Fruit fly (Drosophila melanogaster) Kc167 (cell line): ENCODE data around the gene CG17239.

Experiments
- Myc ChIP-seq: fragments of >200 bp; optimal IDR thresholded peaks from 2 replicates; lab custom pipeline; 2017; ENCODE audit warnings: missing external identifiers
- Sin3A ChIP-seq: fragments of >200 bp; optimal IDR thresholded peaks from 2 replicates; lab custom pipeline; 2018; ENCODE audit warnings: missing external identifiers
- h ChIP-seq: fragments of >200 bp; optimal IDR thresholded peaks from 3 replicates; lab custom pipeline; 2018; ENCODE audit warnings: missing external identifiers
- insv ChIP-seq: fragments of >200 bp; optimal IDR thresholded peaks from 3 replicates; lab custom pipeline; 2018; ENCODE audit warnings: missing external identifiers
- psq ChIP-seq: fragments of >200 bp; optimal IDR thresholded peaks from 2 replicates; lab custom pipeline; 2017; ENCODE audit warnings: missing external identifiers
- ttk ChIP-seq: sonication (Bioruptor generic); optimal IDR thresholded peaks from 2 replicates; lab custom pipeline; 2017; ENCODE audit warnings: missing external identifiers

The CG17239 gene

dm6 chr2L:2252241-2252640 lies at the start of gene CG17239:
Gene CG17239, minus strand, starts transcription at chr2L:2252341.
- TF ChIP-seq insv (lab: Kevin White, UChicago) (no peak), psq (lab: Kevin White, UChicago) (no peak), ttk (lab: Kevin White, UChicago) (no peak), h (lab: Kevin White, UChicago) (no peak), Sin3A (lab: Kevin White, UChicago) (no peak), Myc (no peak)

- TF ChIP-seq ttk (lab: Kevin White, UChicago) (no peak), insv (lab: Kevin White, UChicago) (no peak), Sin3A (lab: Kevin White, UChicago) (no peak), Myc (no peak), h (lab: Kevin White, UChicago) (no peak), psq (lab: Kevin White, UChicago) (no peak)
These were observed 47.7 kb upstream of the CG17239 start, which contains the start of gene CG31949 for dm6 chr2L:2299803-2300202. Gene CG31949, plus strand, starts transcription at chr2L:2300103.

dm6 chr2L:2290638-2291037 lies 38.5 kb upstream of the CG17239 start, which contains the start of gene robl22E:
Gene robl22E, minus strand, starts transcription at chr2L:2290738.
- TF ChIP-seq psq (lab: Kevin White, UChicago) (no peak), ttk (lab: Kevin White, UChicago) (no peak), Myc (no peak), h (lab: Kevin White, UChicago) (no peak), Sin3A (lab: Kevin White, UChicago) (no peak), insv (lab: Kevin White, UChicago) (no peak)

dm6 chr2L:2289316-2289715 lies 37.2 kb upstream of the CG17239 start, which contains the start of gene CG17237:
Gene CG17237, minus strand, starts transcription at chr2L:2289416.
- TF ChIP-seq ttk (lab: Kevin White, UChicago), result no peak
- no peak for TF ChIP-seq insv (lab: Kevin White, UChicago)
- no peak for TF ChIP-seq psq (lab: Kevin White, UChicago)
- no peak for TF ChIP-seq Myc
- no peak for TF ChIP-seq Sin3A (lab: Kevin White, UChicago)
- no peak for TF ChIP-seq h (lab: Kevin White, UChicago)

dm6 chr2L:2287807-2288206 lies 35.7 kb upstream of the CG17239 start, which contains the start of gene CG42658:
Gene CG42658, minus strand, starts transcription at chr2L:2287907.
- no peak for TF ChIP-seq psq (lab: Kevin White, UChicago)
- TF ChIP-seq h (lab: Kevin White, UChicago), result no peak
- TF ChIP-seq insv (lab: Kevin White, UChicago), result no peak
- no peak for TF ChIP-seq ttk (lab: Kevin White, UChicago)
- no peak for TF ChIP-seq Myc
- no peak for TF ChIP-seq Sin3A (lab: Kevin White, UChicago)

dm6 chr2L:2286773-2287172 lies 34.6 kb upstream of the CG17239 start, which contains the start of gene CG31681:
Gene CG31681, minus strand, starts transcription at chr2L:2286873.
- no peak for TF ChIP-seq h (lab: Kevin White, UChicago)
- no peak for TF ChIP-seq Myc
- TF ChIP-seq psq (lab: Kevin White, UChicago), result no peak
- TF ChIP-seq insv (lab: Kevin White, UChicago), result no peak
- TF ChIP-seq Sin3A (lab: Kevin White, UChicago), result no peak
- TF ChIP-seq ttk (lab: Kevin White, UChicago), result no peak

dm6 chr2L:2284863-2285262 lies 32.7 kb upstream of the CG17239 start, which contains the start of gene CG4271:
Gene CG4271, plus strand, starts transcription at chr2L:2285163.
- no peak for TF ChIP-seq Myc
- TF ChIP-seq psq (lab: Kevin White, UChicago), result no peak

- TF ChIP-seq h (lab: Kevin White, UChicago) (no peak), Sin3A (lab: Kevin White, UChicago) (no peak), insv (lab: Kevin White, UChicago) (no peak), psq (lab: Kevin White, UChicago) (no peak), Myc (no peak), ttk (lab: Kevin White, UChicago) (no peak)
These were observed 16.9 kb upstream of the CG17239 start, which contains the start of gene CG17242 for dm6 chr2L:2269040-2269439. Gene CG17242, minus strand, starts transcription at chr2L:2269140.

- no peak for TF ChIP-seq ttk (lab: Kevin White, UChicago)
- no peak for TF ChIP-seq psq (lab: Kevin White, UChicago)
- TF ChIP-seq insv (lab: Kevin White, UChicago), result no peak
- no peak for TF ChIP-seq Sin3A (lab: Kevin White, UChicago)
- no peak for TF ChIP-seq Myc
- no peak for TF ChIP-seq h (lab: Kevin White, UChicago)
These were observed 13.1 kb upstream of the CG17239 start, which contains the start of gene CG34049 for dm6 chr2L:2265221-2265620. Gene CG34049, minus strand, starts transcription at chr2L:2265321.

dm6 chr2L:2263142-2263541 lies 11.0 kb upstream of the CG17239 start, which contains the start of gene CG4270:
Gene CG4270, plus strand, starts transcription at chr2L:2263442.
- no peak for TF ChIP-seq ttk (lab: Kevin White, UChicago)
- no peak for TF ChIP-seq psq (lab: Kevin White, UChicago)
- TF ChIP-seq h (lab: Kevin White, UChicago), result no peak
- no peak for TF ChIP-seq insv (lab: Kevin White, UChicago)
- no peak for TF ChIP-seq Sin3A (lab: Kevin White, UChicago)
- no peak for TF ChIP-seq Myc

dm6 chr2L:2254950-2255349 lies 2.8 kb upstream of the CG17239 start, which contains the start of gene Send1:
Gene Send1, minus strand, starts transcription at chr2L:2255050.
- no peak for TF ChIP-seq Myc
- no peak for TF ChIP-seq ttk (lab: Kevin White, UChicago)
- no peak for TF ChIP-seq insv (lab: Kevin White, UChicago)
- no peak for TF ChIP-seq h (lab: Kevin White, UChicago)
- no peak for TF ChIP-seq psq (lab: Kevin White, UChicago)
- no peak for TF ChIP-seq Sin3A (lab: Kevin White, UChicago)

- no peak for TF ChIP-seq Myc
- no peak for TF ChIP-seq ttk (lab: Kevin White, UChicago)
- TF ChIP-seq h (lab: Kevin White, UChicago), result no peak
These were observed 604 bp upstream of the CG17239 start, which contains the start of gene CG17234 for dm6 chr2L:2252745-2253144. Gene CG17234, plus strand, starts transcription at chr2L:2253045.
